Fruit fly (Drosophila melanogaster) whole organism, wandering third instar larva: ENCODE results near the gene CG3285.

Experiments
- Dfd ChIP-seq: fragments of >200 bp; optimal IDR thresholded peaks from 2 replicates; lab custom pipeline; 2017; ENCODE audit warnings: missing biosample characterization, missing genetic modification characterization
- Vsx2 ChIP-seq: fragments of 200-300, 225-300 bp; sonication (Bioruptor generic); optimal IDR thresholded peaks from 2 replicates; lab custom pipeline; 2018; ENCODE audit warnings: missing biosample characterization, missing genetic modification characterization; ENCODE audit not compliant: partially characterized antibody
- br ChIP-seq: fragments of 200-800 bp; sonication (Bioruptor generic); optimal IDR thresholded peaks from 2 replicates; lab custom pipeline; 2016; ENCODE audit warnings: missing biosample characterization, missing genetic modification characterization
- brk ChIP-seq: fragments of 200-800 bp; sonication (Bioruptor generic); optimal IDR thresholded peaks from 2 replicates; lab custom pipeline; 2016; ENCODE audit warnings: missing biosample characterization, mild to moderate bottlenecking, missing genetic modification characterization
- fru ChIP-seq: fragments of 200-800 bp; sonication (Bioruptor generic); optimal IDR thresholded peaks from 3 replicates; lab custom pipeline; 2016; ENCODE audit warnings: missing biosample characterization, mild to moderate bottlenecking, missing genetic modification characterization
- lola ChIP-seq: fragments of >200 bp; optimal IDR thresholded peaks from 2 replicates; lab custom pipeline; 2017; ENCODE audit warnings: missing biosample characterization, missing genetic modification characterization
- pan ChIP-seq: fragments of >200 bp; optimal IDR thresholded peaks from 2 replicates; lab custom pipeline; 2017
- rgr ChIP-seq: fragments of 200-800 bp; sonication (Bioruptor generic); optimal IDR thresholded peaks from 3 replicates; lab custom pipeline; 2016; ENCODE audit warnings: missing biosample characterization, mild to moderate bottlenecking, missing genetic modification characterization
- tai ChIP-seq: sonication (Bioruptor generic); optimal IDR thresholded peaks from 2 replicates; lab custom pipeline; 2016; ENCODE audit warnings: missing biosample characterization, missing genetic modification characterization

dm6 chr2L:3323319-3324287 lies 7.1 kb upstream of the CG3285 start, which contains the start of gene CG33281:
- TF ChIP-seq pan (no peak), brk (GFP tag; lab: Kevin White, UChicago) (no peak), tai (GFP tag; lab: Kevin White, UChicago) (no peak), lola (GFP tag; lab: Kevin White, UChicago) (no peak), Vsx2 (GFP tag; lab: Kevin White, UChicago) (no peak), rgr (GFP tag; lab: Kevin White, UChicago) (no peak), Dfd (GFP tag; lab: Kevin White, UChicago) (no peak), fru (no peak), br (GFP tag; lab: Kevin White, UChicago) (no peak)
